Fruit fly (Drosophila melanogaster) whole organism, embryonic: ENCODE data around the gene CG14427.

ENCODE experiments used
- ATbp ChIP-seq: fragments of 200-800 bp; sonication (Bioruptor generic); optimal IDR thresholded peaks from 2 replicates; lab custom pipeline; 2017; ENCODE audit warnings: missing biosample characterization, mild to moderate bottlenecking, missing genetic modification characterization, missing genetic modification reagents
- Abd-B ChIP-seq: fragments of 200-800 bp; sonication (Bioruptor generic); optimal IDR thresholded peaks from 2 replicates; lab custom pipeline; 2018; ENCODE audit warnings: missing biosample characterization, mild to moderate bottlenecking, missing genetic modification characterization, moderate library complexity
- CG12391 ChIP-seq: fragments of 200-800 bp; sonication (Bioruptor generic); optimal IDR thresholded peaks from 3 replicates; lab custom pipeline; 2018; ENCODE audit warnings: missing biosample characterization, mild to moderate bottlenecking, missing genetic modification characterization, moderate library complexity
- CG12659 ChIP-seq: fragments of 200-800 bp; sonication (Bioruptor generic); optimal IDR thresholded peaks from 3 replicates; lab custom pipeline; 2017; ENCODE audit warnings: mild to moderate bottlenecking, missing biosample characterization, missing genetic modification reagents, missing genetic modification characterization
- CG12744 ChIP-seq: fragments of 200-800 bp; sonication (Bioruptor generic); optimal IDR thresholded peaks from 2 replicates; lab custom pipeline; 2016; ENCODE audit warnings: missing biosample characterization, missing genetic modification characterization
- CG15269 ChIP-seq: fragments of 200-800 bp; sonication (Bioruptor generic); optimal IDR thresholded peaks from 2 replicates; lab custom pipeline; 2018; ENCODE audit warnings: missing biosample characterization, mild to moderate bottlenecking, missing genetic modification characterization, moderate library complexity
- CG17385 ChIP-seq: fragments of 200-800 bp; sonication (Bioruptor generic); optimal IDR thresholded peaks from 3 replicates; lab custom pipeline; 2018; ENCODE audit warnings: missing biosample characterization, mild to moderate bottlenecking, missing genetic modification characterization
- CG18011 ChIP-seq: fragments of 200-800 bp; sonication (Bioruptor generic); optimal IDR thresholded peaks from 2 replicates; lab custom pipeline; 2017; ENCODE audit warnings: missing biosample characterization, missing genetic modification characterization, mild to moderate bottlenecking, moderate library complexity, missing genotype
- CG1832 ChIP-seq: fragments of 200-800 bp; sonication (Bioruptor generic); optimal IDR thresholded peaks from 2 replicates; lab custom pipeline; 2017; ENCODE audit warnings: missing biosample characterization, mild to moderate bottlenecking, missing genetic modification characterization, inconsistent platforms
- CG18619 ChIP-seq: fragments of 200-800 bp; sonication (Bioruptor generic); optimal IDR thresholded peaks from 3 replicates; lab custom pipeline; 2017; ENCODE audit warnings: missing biosample characterization, mild to moderate bottlenecking, missing genetic modification characterization
- CG3065 ChIP-seq: fragments of 200-800 bp; sonication (Bioruptor generic); optimal IDR thresholded peaks from 2 replicates; lab custom pipeline; 2016; ENCODE audit warnings: missing biosample characterization, missing genetic modification characterization
- CG32772 ChIP-seq: fragments of 200-800 bp; sonication (Bioruptor generic); IDR thresholded peaks from 2 replicates; pipeline ENCODE4 v1.3.6; 2022; ENCODE audit warnings: missing biosample characterization, missing genetic modification characterization
- CG34376 ChIP-seq: fragments of 200-800 bp; sonication (Bioruptor generic); optimal IDR thresholded peaks from 2 replicates; lab custom pipeline; 2018; ENCODE audit warnings: missing biosample characterization, mild to moderate bottlenecking, missing genetic modification characterization
- CG4730 ChIP-seq: fragments of 200-800 bp; sonication (Bioruptor generic); IDR thresholded peaks from 2 replicates; pipeline ENCODE4 v1.3.6; 2022; ENCODE audit warnings: missing biosample characterization, missing genetic modification characterization
- CG4854 ChIP-seq: fragments of 200-800 bp; sonication (Bioruptor generic); optimal IDR thresholded peaks from 2 replicates; lab custom pipeline; 2016; ENCODE audit warnings: missing biosample characterization, missing genetic modification characterization, inconsistent platforms
- CG7786 ChIP-seq: fragments of 200-800 bp; sonication (Bioruptor generic); optimal IDR thresholded peaks from 2 replicates; lab custom pipeline; 2016; ENCODE audit warnings: missing biosample characterization, missing genetic modification characterization
- CG8388 ChIP-seq: fragments of 200-800 bp; sonication (Bioruptor generic); optimal IDR thresholded peaks from 2 replicates; lab custom pipeline; 2019; ENCODE audit warnings: missing biosample characterization, mild to moderate bottlenecking, missing genetic modification characterization, moderate library complexity
- CG9932 ChIP-seq: fragments of 200-800 bp; sonication (Bioruptor generic); IDR thresholded peaks from 2 replicates; pipeline ENCODE4 v1.3.6; 2022; ENCODE audit warnings: missing biosample characterization, missing genetic modification characterization
- Camta ChIP-seq: fragments of 200-800 bp; sonication (Bioruptor generic); optimal IDR thresholded peaks from 2 replicates; lab custom pipeline; 2016; ENCODE audit warnings: missing biosample characterization, missing genetic modification characterization
- Dek ChIP-seq: fragments of 200-800 bp; sonication (Bioruptor generic); optimal IDR thresholded peaks from 3 replicates; lab custom pipeline; 2019; ENCODE audit warnings: missing biosample characterization, mild to moderate bottlenecking, missing genetic modification characterization, moderate library complexity
- Doc2 ChIP-seq: fragments of 200-800 bp; sonication (Bioruptor generic); IDR thresholded peaks from 2 replicates; pipeline ENCODE4 v1.3.6; 2022; ENCODE audit warnings: missing biosample characterization, missing genetic modification characterization
- E2f2 ChIP-seq: fragments of 200-800 bp; sonication (Bioruptor generic); IDR thresholded peaks from 2 replicates; pipeline ENCODE4 v1.3.6; 2022; ENCODE audit warnings: missing biosample characterization, missing genetic modification characterization
- GATAe ChIP-seq: fragments of 200-800 bp; sonication (Bioruptor generic); conservative IDR thresholded peaks from 2 replicates; pipeline ENCODE4 v1.3.6; 2022; ENCODE audit warnings: missing biosample characterization, missing genetic modification characterization
- HLH3B ChIP-seq: fragments of 200-800 bp; sonication (Bioruptor generic); IDR thresholded peaks from 2 replicates; pipeline ENCODE4 v1.3.6; 2022; ENCODE audit warnings: missing biosample characterization, missing genetic modification characterization
- Hmr ChIP-seq: fragments of 200-800 bp; sonication (Bioruptor generic); optimal IDR thresholded peaks from 3 replicates; lab custom pipeline; 2017; ENCODE audit warnings: mild to moderate bottlenecking, missing biosample characterization, missing genetic modification reagents, missing genetic modification characterization
- Kr ChIP-seq: fragments of 200-800 bp; sonication (Bioruptor generic); optimal IDR thresholded peaks from 2 replicates; lab custom pipeline; 2017; ENCODE audit warnings: missing biosample characterization, mild to moderate bottlenecking, missing genetic modification characterization
- MESR4 ChIP-seq: fragments of 200-800 bp; sonication (Bioruptor generic); optimal IDR thresholded peaks from 2 replicates; lab custom pipeline; 2018; ENCODE audit warnings: missing biosample characterization, mild to moderate bottlenecking, missing genetic modification characterization, moderate library complexity
- Meics ChIP-seq: fragments of 200-800 bp; sonication (Bioruptor generic); optimal IDR thresholded peaks from 2 replicates; lab custom pipeline; 2017; ENCODE audit warnings: missing biosample characterization, mild to moderate bottlenecking, missing genetic modification characterization
- Ptx1 ChIP-seq: fragments of 200-800 bp; sonication (Bioruptor generic); IDR thresholded peaks from 2 replicates; pipeline ENCODE4 v1.3.6; 2022; ENCODE audit warnings: missing biosample characterization, missing genetic modification characterization
- Ravus ChIP-seq: fragments of 200-800 bp; sonication (Bioruptor generic); IDR thresholded peaks from 2 replicates; pipeline ENCODE4 v1.3.6; 2022; ENCODE audit warnings: missing biosample characterization, missing genetic modification characterization
- Vsx1 ChIP-seq: fragments of 200-800 bp; sonication (Bioruptor generic); optimal IDR thresholded peaks from 2 replicates; lab custom pipeline; 2017; ENCODE audit warnings: missing biosample characterization, mild to moderate bottlenecking, missing genetic modification characterization, missing genetic modification reagents
- ab ChIP-seq: fragments of 200-800 bp; sonication (Bioruptor generic); optimal IDR thresholded peaks from 2 replicates; lab custom pipeline; 2016; ENCODE audit warnings: missing biosample characterization, missing genetic modification characterization
- amos ChIP-seq: fragments of 200-800 bp; sonication (Bioruptor generic); IDR thresholded peaks from 2 replicates; pipeline ENCODE4 v1.3.6; 2022; ENCODE audit warnings: missing biosample characterization, missing genetic modification characterization; ENCODE audit not compliant: partially characterized antibody
- bsh ChIP-seq, 2 experiments: fragments of 200-800 bp; sonication (Bioruptor generic); optimal IDR thresholded peaks; 2 replicates each; lab custom pipeline; 2017 to 2018; ENCODE audit warnings: mild to moderate bottlenecking in 2 of 2, missing biosample characterization in 2 of 2, missing genetic modification characterization in 2 of 2, moderate library complexity in 1 of 2
- cas ChIP-seq: fragments of 200-800 bp; sonication (Bioruptor generic); IDR thresholded peaks from 2 replicates; pipeline ENCODE4 v1.3.6; 2022; ENCODE audit warnings: missing biosample characterization, missing genetic modification characterization
- chn ChIP-seq: fragments of 200-800 bp; sonication (Bioruptor generic); optimal IDR thresholded peaks from 2 replicates; lab custom pipeline; 2016; ENCODE audit warnings: missing biosample characterization, missing genetic modification characterization
- crp ChIP-seq, 2 experiments: fragments of 200-800 bp; sonication (Bioruptor generic); optimal IDR thresholded peaks; 2 replicates in 1 of 2; 3 replicates in 1 of 2; lab custom pipeline; 2017; ENCODE audit warnings: missing biosample characterization in 2 of 2, missing genetic modification characterization in 2 of 2, mild to moderate bottlenecking in 1 of 2, moderate library complexity in 1 of 2
- fd64A ChIP-seq: fragments of 200-800 bp; sonication (Bioruptor generic); optimal IDR thresholded peaks from 3 replicates; lab custom pipeline; 2018; ENCODE audit warnings: missing biosample characterization, mild to moderate bottlenecking, missing genetic modification characterization
- ham ChIP-seq: fragments of 200-800 bp; sonication (Bioruptor generic); IDR thresholded peaks from 2 replicates; pipeline ENCODE4 v1.3.6; 2022; ENCODE audit warnings: missing biosample characterization, missing genetic modification characterization
- kah ChIP-seq: fragments of 200-800 bp; sonication (Bioruptor generic); optimal IDR thresholded peaks from 2 replicates; lab custom pipeline; 2018; ENCODE audit warnings: missing biosample characterization, mild to moderate bottlenecking, missing genetic modification characterization
- ken ChIP-seq: fragments of 200-800 bp; sonication (Bioruptor generic); IDR thresholded peaks from 3 replicates; pipeline ENCODE4 v1.3.6; 2022; ENCODE audit warnings: missing biosample characterization, missing genetic modification characterization
- knrl ChIP-seq: fragments of 200-800 bp; sonication (Bioruptor generic); IDR thresholded peaks from 3 replicates; pipeline ENCODE4 v1.3.6; 2022; ENCODE audit warnings: missing biosample characterization, missing genetic modification characterization; ENCODE audit not compliant: partially characterized antibody
- nerfin-1 ChIP-seq: fragments of 200-800 bp; sonication (Bioruptor generic); optimal IDR thresholded peaks from 3 replicates; lab custom pipeline; 2019; ENCODE audit warnings: missing biosample characterization, mild to moderate bottlenecking, missing genetic modification characterization, moderate library complexity
- nom ChIP-seq: fragments of 200-800 bp; sonication (Bioruptor generic); optimal IDR thresholded peaks from 2 replicates; lab custom pipeline; 2017; ENCODE audit warnings: missing biosample characterization, missing genetic modification characterization, mild to moderate bottlenecking, moderate library complexity, missing genetic modification reagents
- pnt ChIP-seq: fragments of 200-800 bp; sonication (Bioruptor generic); optimal IDR thresholded peaks from 3 replicates; lab custom pipeline; 2016; ENCODE audit warnings: missing biosample characterization, missing genetic modification characterization
- pum ChIP-seq: fragments of 200-800 bp; sonication (Bioruptor generic); optimal IDR thresholded peaks from 2 replicates; lab custom pipeline; 2016; ENCODE audit warnings: missing biosample characterization, missing genetic modification characterization
- sd ChIP-seq: fragments of 200-800 bp; sonication (Bioruptor generic); optimal IDR thresholded peaks from 3 replicates; lab custom pipeline; 2018; ENCODE audit warnings: missing biosample characterization, mild to moderate bottlenecking, missing genetic modification characterization, moderate library complexity
- sens ChIP-seq: fragments of 200-800 bp; sonication (Bioruptor generic); peaks from one replicate; lab custom pipeline; 2016; ENCODE audit warnings: missing biosample characterization, missing genetic modification characterization
- stwl ChIP-seq: fragments of 200-800 bp; sonication (Bioruptor generic); optimal IDR thresholded peaks from 3 replicates; lab custom pipeline; 2018; ENCODE audit warnings: missing biosample characterization, mild to moderate bottlenecking, missing genetic modification characterization, moderate library complexity
- trh ChIP-seq: fragments of 200-800 bp; sonication (Bioruptor generic); optimal IDR thresholded peaks from 2 replicates; lab custom pipeline; 2016; ENCODE audit warnings: missing biosample characterization, missing genetic modification characterization

CG14427 gene

dm6 chrX:6993753-6994152 is 46.6 kb upstream of the CG14427 start (continued):
- TF ChIP-seq Dek (tag; lab: Kevin White, UChicago) (peak; percentile 62), CG7786 (GFP tag; lab: Kevin White, UChicago) (peak; percentile 70), nerfin-1 (tag; lab: Kevin White, UChicago) (peak; percentile 22), CG18619 (GFP tag; lab: Kevin White, UChicago) (peak; percentile 73), pnt (GFP tag; lab: Kevin White, UChicago) (peak; percentile 45), E2f2 (GFP tag; lab: Robert Waterston, UW) (peak; percentile 59; the same call in 1 of the 2 replicates), CG12659 (peak; percentile 67), CG18011 (GFP tag; lab: Kevin White, UChicago) (peak; percentile 21), CG17385 (GFP tag; lab: Kevin White, UChicago) (peak; percentile 70), Ptx1 (GFP tag; lab: Robert Waterston, UW) (peak; percentile 87), CG8388 (GFP tag; lab: Kevin White, UChicago) (peak; percentile 48), pum (GFP tag; lab: Kevin White, UChicago) (peak; percentile 59), CG4730 (peak; percentile 73), bsh (GFP tag; optimal IDR thresholded peaks at IDR 0.05; lab: Kevin White, UChicago) (peak in 1 of 2 experiments; percentile 74), Meics (GFP tag; lab: Kevin White, UChicago) (peak; percentile 70), CG32772 (GFP tag; lab: Robert Waterston, UW) (peak; percentile 78), fd64A (GFP tag; lab: Kevin White, UChicago) (no peak), MESR4 (GFP tag; lab: Kevin White, UChicago) (no peak), Camta (GFP tag; lab: Kevin White, UChicago) (peak; percentile 24), CG34376 (GFP tag; lab: Kevin White, UChicago) (peak; percentile 29), cas (peak; percentile 67), Kr (GFP tag; lab: Kevin White, UChicago) (no peak), Ravus (peak; percentile 52), stwl (no peak), crp (GFP tag; optimal IDR thresholded peaks at IDR 0.05; lab: Kevin White, UChicago) (no peak), ATbp (GFP tag; lab: Kevin White, UChicago) (peak; percentile 66), sens (GFP tag; lab: Kevin White, UChicago) (peak; percentile 92), CG12744 (GFP tag; lab: Kevin White, UChicago) (peak; percentile 26), Abd-B (GFP tag; lab: Kevin White, UChicago) (peak; percentile 51), kah (no peak), ken (GFP tag; lab: Robert Waterston, UW) (peak; percentile 78; the same call in 2 of the 3 replicates), ham (GFP tag; lab: Robert Waterston, UW) (no peak), CG4854 (peak; percentile 50), Vsx1 (GFP tag; lab: Kevin White, UChicago) (no peak), trh (no peak), nom (GFP tag; lab: Kevin White, UChicago) (no peak), Doc2 (GFP tag; lab: Robert Waterston, UW) (peak; percentile 28; the same call in 1 of the 2 replicates), ab (GFP tag; lab: Kevin White, UChicago) (peak; percentile 26), CG3065 (no peak), HLH3B (GFP tag; lab: Robert Waterston, UW) (peak; percentile 80), chn (GFP tag; lab: Kevin White, UChicago) (peak; percentile 40), knrl (GFP tag; lab: Robert Waterston, UW) (no peak), CG9932 (GFP tag; lab: Robert Waterston, UW) (peak; percentile 77), GATAe (GFP tag; lab: Robert Waterston, UW) (peak; percentile 77), sd (tag; lab: Kevin White, UChicago) (peak; percentile 39), CG15269 (tag; lab: Kevin White, UChicago) (peak; percentile 73), amos (GFP tag; lab: Robert Waterston, UW) (no peak), CG12391 (tag; lab: Kevin White, UChicago) (peak; percentile 68), CG1832 (GFP tag; lab: Kevin White, UChicago) (no peak), Hmr (GFP tag; lab: Kevin White, UChicago) (peak; percentile 76)
